Fruit fly (Drosophila melanogaster): Measurements from ENCODE around the gene TwdlT.

Gene TwdlT

DNA sequence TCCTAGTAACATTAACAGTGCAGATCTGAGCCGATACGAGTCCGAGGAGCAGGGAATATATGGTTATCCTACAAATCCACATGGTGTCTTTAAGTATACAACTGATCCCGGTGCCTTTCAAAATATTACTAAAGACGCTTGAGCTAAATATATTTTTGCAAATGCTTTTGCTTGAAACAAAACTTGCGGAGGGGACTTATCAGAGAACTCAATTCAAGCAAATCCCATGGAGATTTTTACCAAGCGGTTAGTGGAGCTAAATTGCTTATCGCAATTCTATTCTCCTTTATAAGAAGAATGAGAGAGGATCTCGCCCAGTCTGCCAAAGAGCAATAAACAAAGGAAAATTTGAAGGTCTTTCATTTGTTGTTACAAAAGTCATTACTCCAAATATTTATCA, 50.6 kb downstream of the TwdlT start, which contains the start of gene eater:
Gene eater (minus strand): TSS at position 101 of the 400 bp plus-strand sequence.
- TF ChIP-seq CG8478 (optimal IDR thresholded peaks at IDR 0.05) = no peak
- TF ChIP-seq CTCF (optimal IDR thresholded peaks at IDR 0.05) = no peak
